Fruit fly (Drosophila melanogaster) S2 (cell line): ENCODE data around the gene CG6678.

Source experiments
- CG8478 ChIP-seq: fragments of >200 bp; optimal IDR thresholded peaks from 2 replicates; lab custom pipeline; 2018
- CTCF ChIP-seq, 2 experiments: fragments of >200 bp; optimal IDR thresholded peaks; 2 replicates each; lab custom pipeline; 2018

- TF ChIP-seq CG8478 (lab: Kevin White, UChicago) (no peak), CTCF (optimal IDR thresholded peaks at IDR 0.05; lab: Kevin White, UChicago) (no peak)
Observed at dm6 chr3R:21856873-21857243, 30.0 kb upstream of the CG6678 start.
